Worm (Caenorhabditis elegans) whole organism, mixed stage, embryonic: ENCODE data around the gene gpb-1.

Source experiments
- M03D4.4 ChIP-seq: sonication (generic microtip); optimal IDR thresholded peaks from 2 replicates; lab custom pipeline; 2017; ENCODE audit warnings: mild to moderate bottlenecking, missing genetic modification characterization, missing compliant biosample characterization
- elt-3 ChIP-seq: fragments of 150-350 bp; optimal IDR thresholded peaks from 2 replicates; lab custom pipeline; 2014; ENCODE audit warnings: missing biosample characterization, missing genetic modification characterization

ce11 chrII:11765506-11766152, 17.2 kb upstream of the gpb-1 start:
- TF ChIP-seq elt-3 (tag; lab: Kevin White, UChicago) (no peak), M03D4.4 (tag; lab: Kevin White, UChicago) (no peak)
